Fruit fly (Drosophila melanogaster) whole organism, embryonic: ENCODE results near the gene eas.

ENCODE experiments used
- Abd-B ChIP-seq: fragments of 200-800 bp; sonication (Bioruptor generic); optimal IDR thresholded peaks from 2 replicates; lab custom pipeline; 2018; ENCODE audit warnings: missing biosample characterization, mild to moderate bottlenecking, missing genetic modification characterization, moderate library complexity
- Atf-2 ChIP-seq: fragments of 200-800 bp; sonication (Bioruptor generic); optimal IDR thresholded peaks from 2 replicates; lab custom pipeline; 2016; ENCODE audit warnings: missing biosample characterization, missing genetic modification characterization
- BEAF-32 ChIP-seq: fragments of 200-800 bp; sonication (Bioruptor generic); optimal IDR thresholded peaks from 3 replicates; lab custom pipeline; 2017; ENCODE audit warnings: missing biosample characterization, missing genetic modification characterization, mild to moderate bottlenecking, moderate library complexity, missing genetic modification reagents
- CG10147 ChIP-seq: fragments of 200-800 bp; sonication (Bioruptor generic); optimal IDR thresholded peaks from 2 replicates; lab custom pipeline; 2019; ENCODE audit warnings: missing biosample characterization, mild to moderate bottlenecking, missing genetic modification characterization, moderate library complexity
- CG10209 ChIP-seq: fragments of 200-800 bp; sonication (Bioruptor generic); optimal IDR thresholded peaks from 3 replicates; lab custom pipeline; 2017; ENCODE audit warnings: missing biosample characterization, mild to moderate bottlenecking, missing genetic modification characterization, missing genetic modification reagents
- CG10431 ChIP-seq: fragments of 200-800 bp; sonication (Bioruptor generic); optimal IDR thresholded peaks from 3 replicates; lab custom pipeline; 2018; ENCODE audit warnings: missing biosample characterization, mild to moderate bottlenecking, missing genetic modification characterization
- CG10654 ChIP-seq: fragments of 200-800 bp; sonication (Bioruptor generic); optimal IDR thresholded peaks from 2 replicates; lab custom pipeline; 2016; ENCODE audit warnings: missing biosample characterization, missing genetic modification characterization
- CG10959 ChIP-seq: fragments of 200-800 bp; sonication (Bioruptor generic); IDR thresholded peaks from 2 replicates; pipeline ENCODE4 v1.3.6; 2022; ENCODE audit warnings: missing biosample characterization, missing genetic modification characterization
- CG11085 ChIP-seq: fragments of 200-800 bp; sonication (Bioruptor generic); IDR thresholded peaks from 2 replicates; pipeline ENCODE4 v1.3.6; 2022; ENCODE audit warnings: missing biosample characterization, missing genetic modification characterization
- CG12219 ChIP-seq: fragments of 200-800 bp; sonication (Bioruptor generic); optimal IDR thresholded peaks from 3 replicates; lab custom pipeline; 2018; ENCODE audit warnings: missing biosample characterization, mild to moderate bottlenecking, missing genetic modification characterization
- CG12659 ChIP-seq: fragments of 200-800 bp; sonication (Bioruptor generic); optimal IDR thresholded peaks from 3 replicates; lab custom pipeline; 2017; ENCODE audit warnings: mild to moderate bottlenecking, missing biosample characterization, missing genetic modification reagents, missing genetic modification characterization
- CG14014 ChIP-seq: fragments of 200-800 bp; sonication (Bioruptor generic); IDR thresholded peaks from 2 replicates; pipeline ENCODE4 v1.3.6; 2022; ENCODE audit warnings: missing biosample characterization, missing genetic modification characterization
- CG14050 ChIP-seq: fragments of 200-800 bp; sonication (Bioruptor generic); IDR thresholded peaks from 3 replicates; pipeline ENCODE4 v1.3.6; 2022; ENCODE audit warnings: missing biosample characterization, missing genetic modification characterization
- CG14860 ChIP-seq: fragments of 200-800 bp; sonication (Bioruptor generic); IDR thresholded peaks from 3 replicates; pipeline ENCODE4 v1.3.6; 2022; ENCODE audit warnings: missing biosample characterization, missing genetic modification characterization; ENCODE audit not compliant: partially characterized antibody
- CG15073 ChIP-seq: fragments of 200-800 bp; sonication (Bioruptor generic); optimal IDR thresholded peaks from 2 replicates; lab custom pipeline; 2016; ENCODE audit warnings: missing biosample characterization, missing genetic modification characterization
- CG15269 ChIP-seq: fragments of 200-800 bp; sonication (Bioruptor generic); optimal IDR thresholded peaks from 2 replicates; lab custom pipeline; 2018; ENCODE audit warnings: missing biosample characterization, mild to moderate bottlenecking, missing genetic modification characterization, moderate library complexity
- CG15514 ChIP-seq: fragments of 200-800 bp; sonication (Bioruptor generic); optimal IDR thresholded peaks from 3 replicates; lab custom pipeline; 2017; ENCODE audit warnings: missing biosample characterization, missing genetic modification characterization, mild to moderate bottlenecking, moderate library complexity, missing genetic modification reagents
- CG17359 ChIP-seq: fragments of 200-800 bp; sonication (Bioruptor generic); optimal IDR thresholded peaks from 3 replicates; lab custom pipeline; 2018; ENCODE audit warnings: missing biosample characterization, mild to moderate bottlenecking, missing genetic modification characterization, moderate library complexity
- CG17802 ChIP-seq: fragments of 200-800 bp; sonication (Bioruptor generic); optimal IDR thresholded peaks from 2 replicates; lab custom pipeline; 2018; ENCODE audit warnings: missing biosample characterization, mild to moderate bottlenecking, missing genetic modification characterization, moderate library complexity
- CG18011 ChIP-seq: fragments of 200-800 bp; sonication (Bioruptor generic); optimal IDR thresholded peaks from 2 replicates; lab custom pipeline; 2017; ENCODE audit warnings: missing biosample characterization, missing genetic modification characterization, mild to moderate bottlenecking, moderate library complexity, missing genotype
- CG2120 ChIP-seq: fragments of 200-800 bp; sonication (Bioruptor generic); optimal IDR thresholded peaks from 3 replicates; lab custom pipeline; 2016; ENCODE audit warnings: missing biosample characterization, missing genetic modification characterization
- CG34376 ChIP-seq: fragments of 200-800 bp; sonication (Bioruptor generic); optimal IDR thresholded peaks from 2 replicates; lab custom pipeline; 2018; ENCODE audit warnings: missing biosample characterization, mild to moderate bottlenecking, missing genetic modification characterization
- CG3726 ChIP-seq: fragments of 200-800 bp; sonication (Bioruptor generic); IDR thresholded peaks from 3 replicates; pipeline ENCODE4, ENCODE4 v1.3.6; 2022; ENCODE audit warnings: missing biosample characterization, missing genetic modification characterization
- CG6791 ChIP-seq: fragments of 200-800 bp; sonication (Bioruptor generic); IDR thresholded peaks from 3 replicates; pipeline ENCODE4 v1.3.6; 2022; ENCODE audit warnings: missing biosample characterization, missing genetic modification characterization; ENCODE audit not compliant: partially characterized antibody
- CG9932 ChIP-seq: fragments of 200-800 bp; sonication (Bioruptor generic); IDR thresholded peaks from 2 replicates; pipeline ENCODE4 v1.3.6; 2022; ENCODE audit warnings: missing biosample characterization, missing genetic modification characterization
- HmgZ ChIP-seq: fragments of 200-800 bp; sonication (Bioruptor generic); optimal IDR thresholded peaks from 2 replicates; lab custom pipeline; 2018; ENCODE audit warnings: missing biosample characterization, mild to moderate bottlenecking, missing genetic modification characterization
- Hmx ChIP-seq: fragments of 200-800 bp; sonication (Bioruptor generic); optimal IDR thresholded peaks from 2 replicates; lab custom pipeline; 2016; ENCODE audit warnings: missing biosample characterization, missing genetic modification characterization
- MTF-1 ChIP-seq: fragments of 200-800 bp; sonication (Bioruptor generic); optimal IDR thresholded peaks from 2 replicates; lab custom pipeline; 2018; ENCODE audit warnings: missing biosample characterization, mild to moderate bottlenecking, missing genetic modification characterization, borderline replicate concordance
- Myb ChIP-seq: fragments of 200-800 bp; sonication (Bioruptor generic); optimal IDR thresholded peaks from 2 replicates; lab custom pipeline; 2016; ENCODE audit warnings: missing biosample characterization, missing genetic modification characterization
- NK7.1 ChIP-seq: fragments of 200-800 bp; sonication (Bioruptor generic); optimal IDR thresholded peaks from 3 replicates; lab custom pipeline; 2016; ENCODE audit warnings: missing biosample characterization, missing genetic modification characterization
- Neu2 ChIP-seq: fragments of 200-800 bp; sonication (Bioruptor generic); optimal IDR thresholded peaks from 3 replicates; lab custom pipeline; 2016; ENCODE audit warnings: missing biosample characterization, missing genetic modification characterization, borderline replicate concordance
- Sox100B ChIP-seq: fragments of 200-800 bp; sonication (Bioruptor generic); optimal IDR thresholded peaks from 3 replicates; lab custom pipeline; 2018; ENCODE audit warnings: missing biosample characterization, mild to moderate bottlenecking, missing genetic modification characterization
- Spps ChIP-seq: fragments of 200-800 bp; sonication (Bioruptor generic); optimal IDR thresholded peaks from 2 replicates; lab custom pipeline; 2018; ENCODE audit warnings: missing biosample characterization, mild to moderate bottlenecking, missing genetic modification characterization
- Taf1 ChIP-seq: fragments of 200-800 bp; sonication (Bioruptor generic); IDR thresholded peaks from 2 replicates; pipeline ENCODE4 v1.3.6; 2022; ENCODE audit warnings: missing biosample characterization, missing genetic modification characterization
- Xbp1 ChIP-seq: fragments of 200-800 bp; sonication (Bioruptor generic); optimal IDR thresholded peaks from 3 replicates; lab custom pipeline; 2016; ENCODE audit warnings: missing biosample characterization, mild to moderate bottlenecking, missing genetic modification characterization
- ato ChIP-seq: fragments of 200-800 bp; sonication (Bioruptor generic); IDR thresholded peaks from 2 replicates; pipeline ENCODE4 v1.3.6; 2022; ENCODE audit warnings: missing biosample characterization, missing genetic modification characterization; ENCODE audit not compliant: partially characterized antibody
- chm ChIP-seq: fragments of 200-800 bp; sonication (Bioruptor generic); IDR thresholded peaks from 2 replicates; pipeline ENCODE4 v1.3.6; 2022; ENCODE audit warnings: missing biosample characterization, missing genetic modification characterization
- danr ChIP-seq: fragments of 200-800 bp; sonication (Bioruptor generic); IDR thresholded peaks from 2 replicates; pipeline ENCODE4 v1.3.6; 2022; ENCODE audit warnings: missing biosample characterization, missing genetic modification characterization
- gro ChIP-seq: fragments of 200-800 bp; sonication (Bioruptor generic); optimal IDR thresholded peaks from 2 replicates; lab custom pipeline; 2016; ENCODE audit warnings: missing biosample characterization, missing genetic modification characterization
- gt ChIP-seq: fragments of 200-800 bp; sonication (Bioruptor generic); IDR thresholded peaks from 2 replicates; pipeline ENCODE4 v1.3.6; 2022; ENCODE audit warnings: missing biosample characterization, missing genetic modification characterization
- insv ChIP-seq, 2 experiments: fragments of 200-800 bp; sonication (Bioruptor generic); optimal IDR thresholded peaks; 3 replicates each; lab custom pipeline; 2016 to 2018; ENCODE audit warnings: missing biosample characterization in 2 of 2, missing genetic modification characterization in 2 of 2
- jigr1 ChIP-seq: fragments of 200-800 bp; sonication (Bioruptor generic); IDR thresholded peaks from 3 replicates; pipeline ENCODE4 v1.3.6; 2022; ENCODE audit warnings: missing biosample characterization, missing genetic modification characterization
- nom ChIP-seq: fragments of 200-800 bp; sonication (Bioruptor generic); optimal IDR thresholded peaks from 2 replicates; lab custom pipeline; 2017; ENCODE audit warnings: missing biosample characterization, missing genetic modification characterization, mild to moderate bottlenecking, moderate library complexity, missing genetic modification reagents
- prd ChIP-seq, 3 experiments: fragments of >200 bp in 2 of 3; fragments of 200-800 bp in 1 of 3; sonication (Bioruptor generic) in 1 of 3; optimal IDR thresholded peaks in 2 of 3; IDR thresholded peaks in 1 of 3; 2 replicates in 2 of 3; 3 replicates in 1 of 3; pipeline versions ENCODE4 v1.3.6 to Lab custom; 2017 to 2022; ENCODE audit warnings: missing biosample characterization in 1 of 3, missing genetic modification characterization in 1 of 3
- ranshi ChIP-seq: fragments of 200-800 bp; sonication (Bioruptor generic); IDR thresholded peaks from 2 replicates; pipeline ENCODE4 v1.3.6; 2022; ENCODE audit warnings: missing biosample characterization, missing genetic modification characterization
- tll ChIP-seq, 2 experiments: fragments of 200-800 bp in 1 of 2; fragments of >200 bp in 1 of 2; sonication (Bioruptor generic) in 1 of 2; optimal IDR thresholded peaks; 2 replicates each; lab custom pipeline; 2017 to 2019; ENCODE audit warnings: missing biosample characterization in 2 of 2, missing genetic modification characterization in 2 of 2, mild to moderate bottlenecking in 1 of 2, moderate library complexity in 1 of 2
- z ChIP-seq: fragments of 200-800 bp; sonication (Bioruptor generic); IDR thresholded peaks from 3 replicates; pipeline ENCODE4 v1.3.6; 2022; ENCODE audit warnings: missing biosample characterization, missing genetic modification characterization
- zfh1 ChIP-seq: fragments of 200-800 bp; sonication (Bioruptor generic); IDR thresholded peaks from 3 replicates; pipeline ENCODE4 v1.3.6; 2022; ENCODE audit warnings: missing biosample characterization, missing genetic modification characterization

The eas gene

dm6 chrX:16320197-16320921, 42.2 kb downstream of the eas start, which contains the start of gene Cyp1 (continued):
- TF ChIP-seq CG2120 (peak; percentile 54), gt (GFP tag; lab: Robert Waterston, UW) (peak; percentile 59), gro (GFP tag; lab: Kevin White, UChicago) (no peak), CG10959 (GFP tag; lab: Robert Waterston, UW) (no peak), Myb (GFP tag; lab: Kevin White, UChicago) (peak; percentile 44), HmgZ (peak; percentile 24), CG14014 (GFP tag; lab: Robert Waterston, UW) (0 out of 2 replicates have a peak, but pooled peaks have one; percentile 22), CG3726 (GFP tag; lab: Robert Waterston, UW) (no peak), Hmx (GFP tag; lab: Kevin White, UChicago) (no peak), nom (GFP tag; lab: Kevin White, UChicago) (peak; percentile 66), danr (GFP tag; lab: Robert Waterston, UW) (no peak), CG15269 (peak; percentile 35), Atf-2 (GFP tag; lab: Kevin White, UChicago) (no peak), CG9932 (peak; percentile 68), Xbp1 (GFP tag; lab: Kevin White, UChicago) (peak; percentile 34), Sox100B (GFP tag; lab: Kevin White, UChicago) (peak; percentile 32), CG10209 (GFP tag; lab: Kevin White, UChicago) (no peak), CG12659 (peak; percentile 60), CG18011 (GFP tag; lab: Kevin White, UChicago) (no peak), insv (GFP tag; optimal IDR thresholded peaks at IDR 0.05; lab: Kevin White, UChicago) (no peak), Spps (tag; lab: Kevin White, UChicago) (no peak), Taf1 (peak; percentile 6; the same call in 1 of the 2 replicates), MTF-1 (GFP tag; lab: Kevin White, UChicago) (no peak), CG10147 (GFP tag; lab: Kevin White, UChicago) (no peak), ato (peak; percentile 82), CG14050 (GFP tag; lab: Robert Waterston, UW) (peak; percentile 43; the same call in 1 of the 3 replicates), CG15514 (GFP tag; lab: Kevin White, UChicago) (peak; percentile 88), chm (GFP tag; lab: Robert Waterston, UW) (peak; percentile 81), ranshi (peak; percentile 63), BEAF-32 (GFP tag; lab: Kevin White, UChicago) (peak; percentile 80), CG6791 (GFP tag; lab: Robert Waterston, UW) (peak; percentile 85), NK7.1 (GFP tag; lab: Kevin White, UChicago) (no peak), CG34376 (GFP tag; lab: Kevin White, UChicago) (no peak), CG10654 (GFP tag; lab: Kevin White, UChicago) (no peak), Neu2 (GFP tag; lab: Kevin White, UChicago) (no peak), CG17359 (tag; lab: Kevin White, UChicago) (peak; percentile 15), Abd-B (no peak), z (GFP tag; lab: Robert Waterston, UW) (no peak), jigr1 (GFP tag; lab: Robert Waterston, UW) (0 out of 3 replicates have a peak, but pooled peaks have one; percentile 40), CG10431 (GFP tag; lab: Kevin White, UChicago) (no peak), CG17802 (tag; lab: Kevin White, UChicago) (peak; percentile 27), zfh1 (peak; percentile 70; the same call in 2 of the 3 replicates), CG15073 (GFP tag; lab: Kevin White, UChicago) (no peak), CG11085 (GFP tag; lab: Robert Waterston, UW) (no peak), CG12219 (no peak), prd (optimal IDR thresholded peaks at IDR 0.05; lab: Kevin White, UChicago) (no peak), prd (GFP tag; IDR thresholded peaks at IDR 0.05; lab: Robert Waterston, UW) (peak; percentile 72), tll (GFP tag; optimal IDR thresholded peaks at IDR 0.05; lab: Kevin White, UChicago) (no peak), CG14860 (peak; percentile 58; the same call in 2 of the 3 replicates)
